Fruit fly (Drosophila melanogaster) Kc167 (cell line): ENCODE measurements around the gene CG13110.

Experiments
- Myc ChIP-seq: fragments of >200 bp; optimal IDR thresholded peaks from 2 replicates; lab custom pipeline; 2017; ENCODE audit warnings: missing external identifiers
- Sin3A ChIP-seq: fragments of >200 bp; optimal IDR thresholded peaks from 2 replicates; lab custom pipeline; 2018; ENCODE audit warnings: missing external identifiers
- h ChIP-seq: fragments of >200 bp; optimal IDR thresholded peaks from 3 replicates; lab custom pipeline; 2018; ENCODE audit warnings: missing external identifiers
- insv ChIP-seq: fragments of >200 bp; optimal IDR thresholded peaks from 3 replicates; lab custom pipeline; 2018; ENCODE audit warnings: missing external identifiers
- psq ChIP-seq: fragments of >200 bp; optimal IDR thresholded peaks from 2 replicates; lab custom pipeline; 2017; ENCODE audit warnings: missing external identifiers
- ttk ChIP-seq: sonication (Bioruptor generic); optimal IDR thresholded peaks from 2 replicates; lab custom pipeline; 2017; ENCODE audit warnings: missing external identifiers

DNA sequence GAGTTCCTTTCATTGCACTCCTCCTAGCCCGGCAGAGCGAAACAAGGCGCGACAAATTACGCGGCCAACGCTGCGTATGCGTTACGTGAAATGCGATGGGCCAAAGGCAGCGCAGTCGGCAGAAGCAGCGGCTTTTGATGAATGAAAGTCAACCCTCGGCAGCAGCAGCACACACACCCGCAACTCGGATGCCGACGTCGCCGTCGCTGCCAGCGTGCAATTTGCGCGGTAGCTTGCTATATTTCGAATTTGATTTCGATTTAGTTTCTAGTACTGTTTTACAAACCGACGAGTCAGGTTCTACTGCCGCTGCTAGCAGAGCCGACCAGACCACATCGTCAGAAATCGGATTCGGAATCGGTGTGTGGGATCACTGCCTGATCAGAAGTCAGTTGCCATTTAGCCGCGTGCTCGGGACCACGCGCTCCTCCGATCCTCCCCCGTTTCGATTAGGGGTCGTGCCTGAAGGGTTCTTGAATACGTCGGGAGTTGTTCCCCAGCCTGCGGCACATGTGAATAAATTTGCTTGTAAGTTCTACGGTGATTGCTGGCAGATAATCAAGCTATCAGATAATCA lies 16.9 kb upstream of the CG13110 start, which contains the start of gene Eaat1:
- TF ChIP-seq ttk (no peak), Myc (lab: Kevin White, UChicago) (no peak), psq (lab: Kevin White, UChicago) (no peak), h (lab: Kevin White, UChicago) (no peak), Sin3A (lab: Kevin White, UChicago) (no peak), insv (lab: Kevin White, UChicago) (no peak)
